Fruit fly (Drosophila melanogaster) whole organism, embryonic: Measurements from ENCODE around the gene Cpr67Fb.

ENCODE experiments used
- Atf-2 ChIP-seq: fragments of 200-800 bp; sonication (Bioruptor generic); optimal IDR thresholded peaks from 2 replicates; lab custom pipeline; 2016; ENCODE audit warnings: missing biosample characterization, missing genetic modification characterization
- CG10565 ChIP-seq: fragments of 200-800 bp; sonication (Bioruptor generic); optimal IDR thresholded peaks from 3 replicates; lab custom pipeline; 2016; ENCODE audit warnings: missing biosample characterization, mild to moderate bottlenecking, missing genetic modification characterization
- CG11695 ChIP-seq: fragments of 200-800 bp; sonication (Bioruptor generic); IDR thresholded peaks from 3 replicates; pipeline ENCODE4 v1.3.6; 2022; ENCODE audit warnings: missing biosample characterization, missing genetic modification characterization
- CG12769 ChIP-seq: fragments of 200-800 bp; sonication (Bioruptor generic); optimal IDR thresholded peaks from 2 replicates; lab custom pipeline; 2019; ENCODE audit warnings: missing biosample characterization, mild to moderate bottlenecking, missing genetic modification characterization, moderate library complexity
- CG13287 ChIP-seq: fragments of 200-800 bp; sonication (Bioruptor generic); IDR thresholded peaks from 2 replicates; pipeline ENCODE4 v1.3.6; 2022; ENCODE audit warnings: missing biosample characterization, missing genetic modification characterization; ENCODE audit not compliant: partially characterized antibody
- CG14441 ChIP-seq: fragments of 200-800 bp; sonication (Bioruptor generic); IDR thresholded peaks from 2 replicates; pipeline ENCODE4 v1.3.6; 2022; ENCODE audit warnings: missing biosample characterization, missing genetic modification characterization
- CG1647 ChIP-seq: fragments of 200-800 bp; sonication (Bioruptor generic); optimal IDR thresholded peaks from 3 replicates; lab custom pipeline; 2016; ENCODE audit warnings: missing biosample characterization, missing genetic modification characterization
- CG16813 ChIP-seq: fragments of 200-800 bp; sonication (Bioruptor generic); IDR thresholded peaks from 3 replicates; pipeline ENCODE4 v1.3.6; 2022; ENCODE audit warnings: missing biosample characterization, missing genetic modification characterization; ENCODE audit not compliant: partially characterized antibody
- CG2889 ChIP-seq: fragments of 200-800 bp; sonication (Bioruptor generic); IDR thresholded peaks from 3 replicates; pipeline ENCODE4 v1.3.6; 2022; ENCODE audit warnings: missing biosample characterization, missing genetic modification characterization
- CG34376 ChIP-seq: fragments of 200-800 bp; sonication (Bioruptor generic); optimal IDR thresholded peaks from 2 replicates; lab custom pipeline; 2018; ENCODE audit warnings: missing biosample characterization, mild to moderate bottlenecking, missing genetic modification characterization
- CG42726 ChIP-seq: fragments of 200-800 bp; sonication (Bioruptor generic); IDR thresholded peaks from 2 replicates; pipeline ENCODE4 v1.3.6; 2022; ENCODE audit warnings: missing biosample characterization, missing genetic modification characterization; ENCODE audit not compliant: partially characterized antibody
- CG4854 ChIP-seq: fragments of 200-800 bp; sonication (Bioruptor generic); optimal IDR thresholded peaks from 2 replicates; lab custom pipeline; 2016; ENCODE audit warnings: missing biosample characterization, missing genetic modification characterization, inconsistent platforms
- CG9727 ChIP-seq: fragments of 200-800 bp; sonication (Bioruptor generic); optimal IDR thresholded peaks from 3 replicates; lab custom pipeline; 2017; ENCODE audit warnings: missing biosample characterization, mild to moderate bottlenecking, missing genetic modification characterization
- Camta ChIP-seq: fragments of 200-800 bp; sonication (Bioruptor generic); optimal IDR thresholded peaks from 2 replicates; lab custom pipeline; 2016; ENCODE audit warnings: missing biosample characterization, missing genetic modification characterization
- Chrac-16 ChIP-seq: fragments of 200-800 bp; sonication (Bioruptor generic); optimal IDR thresholded peaks from 3 replicates; lab custom pipeline; 2016; ENCODE audit warnings: missing biosample characterization, missing genetic modification characterization
- Dbx ChIP-seq: fragments of 200-800 bp; sonication (Bioruptor generic); IDR thresholded peaks from 3 replicates; pipeline ENCODE4 v1.3.6; 2022; ENCODE audit warnings: missing biosample characterization, missing genetic modification characterization
- Dip2 ChIP-seq: fragments of 200-800 bp; sonication (Bioruptor generic); IDR thresholded peaks from 2 replicates; pipeline ENCODE4 v1.3.6; 2022; ENCODE audit warnings: missing biosample characterization, missing genetic modification characterization
- E2f1 ChIP-seq: fragments of 200-800 bp; sonication (Bioruptor generic); IDR thresholded peaks from 2 replicates; pipeline ENCODE4 v1.3.6; 2022; ENCODE audit warnings: missing biosample characterization, missing genetic modification characterization
- Eip74EF ChIP-seq, 2 experiments: fragments of 200-800 bp in 1 of 2; fragments of >200 bp in 1 of 2; sonication (Bioruptor generic) in 1 of 2; optimal IDR thresholded peaks; 2 replicates each; lab custom pipeline; 2017 to 2019; ENCODE audit warnings: missing biosample characterization in 2 of 2, missing genetic modification characterization in 2 of 2, mild to moderate bottlenecking in 1 of 2, moderate library complexity in 1 of 2
- Fer2 ChIP-seq: fragments of 200-800 bp; sonication (Bioruptor generic); optimal IDR thresholded peaks from 2 replicates; lab custom pipeline; 2018; ENCODE audit warnings: missing biosample characterization, mild to moderate bottlenecking, missing genetic modification characterization, moderate library complexity
- GATAe ChIP-seq: fragments of 200-800 bp; sonication (Bioruptor generic); conservative IDR thresholded peaks from 2 replicates; pipeline ENCODE4 v1.3.6; 2022; ENCODE audit warnings: missing biosample characterization, missing genetic modification characterization
- HLH4C ChIP-seq: fragments of 200-800 bp; sonication (Bioruptor generic); IDR thresholded peaks from 3 replicates; pipeline ENCODE4 v1.3.6; 2022; ENCODE audit warnings: missing biosample characterization, missing genetic modification characterization; ENCODE audit not compliant: partially characterized antibody
- Hey ChIP-seq: fragments of 200-800 bp; sonication (Bioruptor generic); optimal IDR thresholded peaks from 3 replicates; lab custom pipeline; 2018; ENCODE audit warnings: missing biosample characterization, mild to moderate bottlenecking, missing genetic modification characterization
- HmgZ ChIP-seq: fragments of 200-800 bp; sonication (Bioruptor generic); optimal IDR thresholded peaks from 2 replicates; lab custom pipeline; 2018; ENCODE audit warnings: missing biosample characterization, mild to moderate bottlenecking, missing genetic modification characterization
- Med ChIP-seq: fragments of 200-800 bp; sonication (Bioruptor generic); peaks from one replicate; lab custom pipeline; 2016; ENCODE audit warnings: missing biosample characterization, missing genetic modification characterization, mild to moderate bottlenecking, inconsistent platforms, moderate library complexity
- PHDP ChIP-seq: fragments of 200-800 bp; sonication (Bioruptor generic); optimal IDR thresholded peaks from 3 replicates; lab custom pipeline; 2018; ENCODE audit warnings: missing biosample characterization, mild to moderate bottlenecking, missing genetic modification characterization, moderate library complexity
- Poxn ChIP-seq: fragments of 200-800 bp; sonication (Bioruptor generic); IDR thresholded peaks from 2 replicates; pipeline ENCODE4 v1.3.6; 2022; ENCODE audit warnings: missing biosample characterization, missing genetic modification characterization
- Usf ChIP-seq: fragments of 200-800 bp; sonication (Bioruptor generic); optimal IDR thresholded peaks from 2 replicates; lab custom pipeline; 2017; ENCODE audit warnings: missing genotype, missing biosample characterization, missing genetic modification characterization
- aop ChIP-seq: fragments of 200-800 bp; sonication (Bioruptor generic); IDR thresholded peaks from 2 replicates; pipeline ENCODE4 v1.3.6; 2022; ENCODE audit warnings: missing biosample characterization, missing genetic modification characterization
- br ChIP-seq: fragments of >200 bp; optimal IDR thresholded peaks from 2 replicates; lab custom pipeline; 2017
- cato ChIP-seq: fragments of 200-800 bp; sonication (Bioruptor generic); optimal IDR thresholded peaks from 2 replicates; lab custom pipeline; 2016; ENCODE audit warnings: missing biosample characterization, missing genetic modification characterization, borderline replicate concordance
- chif ChIP-seq, 2 experiments: fragments of 200-800 bp; sonication (Bioruptor generic); optimal IDR thresholded peaks; 3 replicates each; lab custom pipeline; 2016; ENCODE audit warnings: missing biosample characterization in 2 of 2, missing genetic modification characterization in 2 of 2
- cwo ChIP-seq: fragments of 200-800 bp; sonication (Bioruptor generic); optimal IDR thresholded peaks from 3 replicates; lab custom pipeline; 2017; ENCODE audit warnings: missing biosample characterization, missing genetic modification characterization, mild to moderate bottlenecking, moderate library complexity, missing genetic modification reagents
- da ChIP-seq: fragments of 200-800 bp; sonication (Bioruptor generic); optimal IDR thresholded peaks from 2 replicates; lab custom pipeline; 2016; ENCODE audit warnings: missing biosample characterization, missing genetic modification characterization
- emc ChIP-seq: fragments of 200-800 bp; sonication (Bioruptor generic); optimal IDR thresholded peaks from 2 replicates; lab custom pipeline; 2016; ENCODE audit warnings: missing biosample characterization, missing genetic modification characterization
- en ChIP-seq: fragments of 200-800 bp; sonication (Bioruptor generic); optimal IDR thresholded peaks from 2 replicates; lab custom pipeline; 2016; ENCODE audit warnings: missing biosample characterization, missing genetic modification characterization
- fd102C ChIP-seq: fragments of 200-800 bp; sonication (Bioruptor generic); optimal IDR thresholded peaks from 2 replicates; lab custom pipeline; 2018; ENCODE audit warnings: missing biosample characterization, mild to moderate bottlenecking, missing genetic modification characterization, moderate library complexity
- gsb ChIP-seq: fragments of 200-800 bp; sonication (Bioruptor generic); IDR thresholded peaks from 2 replicates; pipeline ENCODE4 v1.3.6; 2022; ENCODE audit warnings: missing biosample characterization, missing genetic modification characterization
- kni ChIP-seq: fragments of 200-800 bp; sonication (Bioruptor generic); optimal IDR thresholded peaks from 3 replicates; lab custom pipeline; 2017; ENCODE audit warnings: mild to moderate bottlenecking, missing biosample characterization, missing genetic modification reagents, missing genetic modification characterization
- lab ChIP-seq: fragments of 200-800 bp; sonication (Bioruptor generic); optimal IDR thresholded peaks from 3 replicates; lab custom pipeline; 2017; ENCODE audit warnings: missing biosample characterization, missing genetic modification characterization, mild to moderate bottlenecking, moderate library complexity, missing genetic modification reagents
- mirr ChIP-seq: fragments of 200-800 bp; sonication (Bioruptor generic); optimal IDR thresholded peaks from 3 replicates; lab custom pipeline; 2018; ENCODE audit warnings: missing biosample characterization, mild to moderate bottlenecking, missing genetic modification characterization
- phol ChIP-seq: fragments of 200-800 bp; sonication (Bioruptor generic); optimal IDR thresholded peaks from 3 replicates; lab custom pipeline; 2018; ENCODE audit warnings: missing biosample characterization, mild to moderate bottlenecking, missing genetic modification characterization, moderate library complexity
- ranshi ChIP-seq: fragments of 200-800 bp; sonication (Bioruptor generic); IDR thresholded peaks from 2 replicates; pipeline ENCODE4 v1.3.6; 2022; ENCODE audit warnings: missing biosample characterization, missing genetic modification characterization
- sd ChIP-seq: fragments of 200-800 bp; sonication (Bioruptor generic); optimal IDR thresholded peaks from 3 replicates; lab custom pipeline; 2018; ENCODE audit warnings: missing biosample characterization, mild to moderate bottlenecking, missing genetic modification characterization, moderate library complexity
- sima ChIP-seq: fragments of 200-800 bp; sonication (Bioruptor generic); optimal IDR thresholded peaks from 2 replicates; lab custom pipeline; 2016; ENCODE audit warnings: missing biosample characterization, missing genetic modification characterization
- sr ChIP-seq: fragments of 200-800 bp; sonication (Bioruptor generic); IDR thresholded peaks from 3 replicates; pipeline ENCODE4 v1.3.6; 2022; ENCODE audit warnings: missing biosample characterization, missing genetic modification characterization
- sug ChIP-seq: fragments of 200-800 bp; optimal IDR thresholded peaks from 2 replicates; lab custom pipeline; 2019; ENCODE audit warnings: missing biosample characterization, mild to moderate bottlenecking, missing genetic modification characterization, moderate library complexity
- tll ChIP-seq, 2 experiments: fragments of 200-800 bp in 1 of 2; fragments of >200 bp in 1 of 2; sonication (Bioruptor generic) in 1 of 2; optimal IDR thresholded peaks; 2 replicates each; lab custom pipeline; 2017 to 2019; ENCODE audit warnings: missing biosample characterization in 2 of 2, missing genetic modification characterization in 2 of 2, mild to moderate bottlenecking in 1 of 2, moderate library complexity in 1 of 2
- trem ChIP-seq: fragments of 200-800 bp; optimal IDR thresholded peaks from 3 replicates; lab custom pipeline; 2019; ENCODE audit warnings: missing biosample characterization, mild to moderate bottlenecking, missing genetic modification characterization, moderate library complexity
- twi ChIP-seq: fragments of 200-800 bp; optimal IDR thresholded peaks from 2 replicates; lab custom pipeline; 2019; ENCODE audit warnings: missing biosample characterization, mild to moderate bottlenecking, missing genetic modification characterization, moderate library complexity
- z ChIP-seq: fragments of 200-800 bp; sonication (Bioruptor generic); IDR thresholded peaks from 3 replicates; pipeline ENCODE4 v1.3.6; 2022; ENCODE audit warnings: missing biosample characterization, missing genetic modification characterization

Gene Cpr67Fb

DNA sequence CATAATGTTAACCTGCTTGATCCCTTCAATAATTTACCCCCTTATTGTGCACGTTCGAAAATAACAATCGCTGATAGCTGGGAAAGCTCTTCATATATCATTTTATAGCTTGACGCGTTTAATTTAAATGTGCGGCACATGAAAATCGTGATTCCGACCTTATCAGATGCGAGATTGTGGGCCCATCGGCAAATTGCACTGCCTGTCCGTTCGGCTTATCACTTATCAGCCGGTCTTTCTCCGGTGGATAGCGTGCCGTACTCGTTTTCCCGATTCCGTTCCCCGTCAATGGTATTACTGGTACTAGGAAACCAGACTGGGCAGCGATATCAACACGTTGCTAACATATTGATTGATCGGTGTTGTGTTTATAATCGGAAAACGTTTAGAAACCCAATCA is 3.0 kb downstream of the Cpr67Fb start (continued):
- TF ChIP-seq tll (GFP tag; optimal IDR thresholded peaks at IDR 0.05; lab: Kevin White, UChicago) (no peak), cwo (GFP tag; lab: Kevin White, UChicago) (peak; percentile 95), Chrac-16 (GFP tag; lab: Kevin White, UChicago) (no peak), sug (tag; lab: Kevin White, UChicago) (peak; percentile 90), z (no peak), HmgZ (tag; lab: Kevin White, UChicago) (peak; percentile 22), CG34376 (peak; percentile 89), Fer2 (no peak), CG10565 (no peak), Camta (no peak), phol (tag; lab: Kevin White, UChicago) (no peak), cato (GFP tag; lab: Kevin White, UChicago) (no peak), sr (GFP tag; lab: Robert Waterston, UW) (no peak), ranshi (no peak), CG13287 (no peak), sima (GFP tag; lab: Kevin White, UChicago) (no peak), CG12769 (peak; percentile 77), Dip2 (GFP tag; lab: Robert Waterston, UW) (no peak), Med (GFP tag; lab: Kevin White, UChicago) (peak; percentile 64), br (lab: Kevin White, UChicago) (no peak), PHDP (tag; lab: Kevin White, UChicago) (no peak), E2f1 (GFP tag; lab: Robert Waterston, UW) (no peak), Poxn (GFP tag; lab: Robert Waterston, UW) (no peak), chif (GFP tag; optimal IDR thresholded peaks at IDR 0.05; lab: Kevin White, UChicago) (no peak), CG2889 (no peak), Usf (GFP tag; lab: Kevin White, UChicago) (no peak), CG4854 (GFP tag; lab: Kevin White, UChicago) (no peak), mirr (GFP tag; lab: Kevin White, UChicago) (peak; percentile 92), kni (GFP tag; lab: Kevin White, UChicago) (no peak), da (GFP tag; lab: Kevin White, UChicago) (no peak), CG16813 (GFP tag; lab: Robert Waterston, UW) (no peak), CG9727 (no peak), trem (no peak), sd (tag; lab: Kevin White, UChicago) (peak; percentile 28), CG11695 (GFP tag; lab: Robert Waterston, UW) (no peak), en (GFP tag; lab: Kevin White, UChicago) (no peak), GATAe (GFP tag; lab: Robert Waterston, UW) (peak; percentile 64; the same call in 1 of the 2 replicates), Eip74EF (GFP tag; optimal IDR thresholded peaks at IDR 0.05; lab: Kevin White, UChicago) (no peak), emc (GFP tag; lab: Kevin White, UChicago) (no peak), twi (tag; lab: Kevin White, UChicago) (peak; percentile 29), lab (peak; percentile 86), Dbx (GFP tag; lab: Robert Waterston, UW) (no peak), CG14441 (GFP tag; lab: Robert Waterston, UW) (peak; percentile 23; the same call in 1 of the 2 replicates), Atf-2 (no peak), Hey (tag; lab: Kevin White, UChicago) (peak; percentile 99), gsb (GFP tag; lab: Robert Waterston, UW) (no peak), HLH4C (GFP tag; lab: Robert Waterston, UW) (no peak), CG1647 (GFP tag; lab: Kevin White, UChicago) (no peak), CG42726 (no peak), aop (GFP tag; lab: Robert Waterston, UW) (no peak), fd102C (GFP tag; lab: Kevin White, UChicago) (no peak)
